Worm (Caenorhabditis elegans) whole organism, L4/young adult: ENCODE data around the gene arx-3.

Source experiments
- W03F9.2 ChIP-seq: fragments of 150-350 bp; optimal IDR thresholded peaks from 2 replicates; lab custom pipeline; 2014; ENCODE audit warnings: missing biosample characterization, missing genetic modification characterization
- dao-5 ChIP-seq: sonication (generic microtip); optimal IDR thresholded peaks from 2 replicates; lab custom pipeline; 2016; ENCODE audit warnings: missing genotype, missing genetic modification characterization, moderate library complexity, missing compliant biosample characterization
- him-1 ChIP-seq: sonication (generic microtip); optimal IDR thresholded peaks from 2 replicates; lab custom pipeline; 2016; ENCODE audit warnings: missing genotype, missing genetic modification reagents, missing genetic modification characterization, missing compliant biosample characterization

Gene arx-3

ce11 chrIII:12059521-12059920 is 1.3 kb upstream of the arx-3 start:
- TF ChIP-seq dao-5 (tag; lab: Kevin White, UChicago), result no peak
- TF ChIP-seq W03F9.2 (tag; lab: Kevin White, UChicago), result no peak
- TF ChIP-seq him-1, result no peak

- TF ChIP-seq him-1 (no peak), W03F9.2 (tag; lab: Kevin White, UChicago) (no peak), dao-5 (tag; lab: Kevin White, UChicago) (no peak)
These were observed 6.1 kb downstream of the arx-3 start, which contains the start of gene Y79H2A.3 for ce11 chrIII:12052206-12052605. Y79H2A.3 (minus strand) TSS chrIII:12052306.

- no peak for TF ChIP-seq dao-5 (tag; lab: Kevin White, UChicago)
- TF ChIP-seq him-1, result no peak
- TF ChIP-seq W03F9.2 (tag; lab: Kevin White, UChicago), result no peak
These were observed 17.3 kb downstream of the arx-3 start, which contains the start of gene Y79H2A.4 for ce11 chrIII:12040999-12041398. Y79H2A.4 (plus strand) TSS chrIII:12041299.

- no peak for TF ChIP-seq dao-5 (tag; lab: Kevin White, UChicago)
- no peak for TF ChIP-seq him-1
- TF ChIP-seq W03F9.2 (tag; lab: Kevin White, UChicago), result no peak
These were observed 21.0 kb downstream of the arx-3 start for ce11 chrIII:12037217-12037616.

ce11 chrIII:12034311-12034710 is 23.9 kb downstream of the arx-3 start:
- TF ChIP-seq dao-5 (tag; lab: Kevin White, UChicago) (no peak), W03F9.2 (tag; lab: Kevin White, UChicago) (no peak), him-1 (no peak)

ce11 chrIII:12033259-12033658 is 25.0 kb downstream of the arx-3 start:
- TF ChIP-seq dao-5 (tag; lab: Kevin White, UChicago), result no peak

ce11 chrIII:12030669-12031068 is 27.6 kb downstream of the arx-3 start, which contains the start of gene Y79H2A.2:
Y79H2A.2 (minus strand) TSS chrIII:12030769.
- no peak for TF ChIP-seq him-1
- no peak for TF ChIP-seq W03F9.2 (tag; lab: Kevin White, UChicago)
- TF ChIP-seq dao-5 (tag; lab: Kevin White, UChicago), result no peak

ce11 chrIII:12028769-12029168 is 29.5 kb downstream of the arx-3 start, which contains the start of gene Y79H2A.12:
Y79H2A.12 (minus strand) TSS chrIII:12028869.
- TF ChIP-seq W03F9.2 (tag; lab: Kevin White, UChicago) (no peak), dao-5 (tag; lab: Kevin White, UChicago) (no peak), him-1 (no peak)

ce11 chrIII:12022281-12022680 is 36.0 kb downstream of the arx-3 start:
- TF ChIP-seq W03F9.2 (tag; lab: Kevin White, UChicago) (no peak), dao-5 (tag; lab: Kevin White, UChicago) (no peak)

- TF ChIP-seq dao-5 (tag; lab: Kevin White, UChicago) (no peak), W03F9.2 (tag; lab: Kevin White, UChicago) (no peak), him-1 (no peak)
These were observed 38.1 kb downstream of the arx-3 start, which contains the start of gene brp-1 for ce11 chrIII:12020074-12020602. brp-1 (plus strand) TSS chrIII:12020552.

ce11 chrIII:12017999-12018398 is 40.3 kb downstream of the arx-3 start:
- TF ChIP-seq W03F9.2 (tag; lab: Kevin White, UChicago) (no peak), dao-5 (tag; lab: Kevin White, UChicago) (no peak), him-1 (no peak)

- TF ChIP-seq dao-5 (tag; lab: Kevin White, UChicago) (no peak), him-1 (no peak), W03F9.2 (tag; lab: Kevin White, UChicago) (no peak)
These were observed 42.6 kb downstream of the arx-3 start for ce11 chrIII:12015611-12016010.

ce11 chrIII:12015183-12015582 is 43.1 kb downstream of the arx-3 start:
- TF ChIP-seq him-1, result no peak
- TF ChIP-seq dao-5 (tag; lab: Kevin White, UChicago), result no peak
- no peak for TF ChIP-seq W03F9.2 (tag; lab: Kevin White, UChicago)

- TF ChIP-seq dao-5 (tag; lab: Kevin White, UChicago) (no peak), W03F9.2 (tag; lab: Kevin White, UChicago) (no peak), him-1 (no peak)
These were observed 43.8 kb downstream of the arx-3 start for ce11 chrIII:12014503-12014902.

- TF ChIP-seq dao-5 (tag; lab: Kevin White, UChicago) (no peak), him-1 (no peak), W03F9.2 (tag; lab: Kevin White, UChicago) (no peak)
These were observed 44.5 kb downstream of the arx-3 start for ce11 chrIII:12013718-12014117.
